Fruit fly (Drosophila melanogaster): ENCODE results near the gene CG31626.

Gene CG31626

DNA sequence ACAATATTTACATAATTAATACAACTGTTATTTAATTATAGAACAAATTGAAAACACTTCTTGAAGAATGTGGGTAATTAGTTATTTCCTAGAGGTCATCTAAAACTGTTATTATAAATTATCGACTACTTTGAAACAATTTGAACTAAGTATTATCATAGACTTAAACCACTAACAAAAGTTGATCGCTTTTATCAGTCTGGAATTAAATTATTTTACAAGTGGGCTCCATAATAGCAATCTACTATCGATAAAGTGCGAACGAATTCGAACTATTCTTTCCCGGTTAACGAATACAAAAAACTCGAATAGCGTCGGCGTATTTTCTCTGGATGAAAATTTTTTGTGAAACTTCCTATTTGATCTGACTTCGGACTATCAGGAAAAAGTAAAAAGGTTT, at the start of gene CG31626:
TSS of gene CG31626 (minus strand) at position 101 of the 400 bp plus-strand sequence.
- no peak for TF ChIP-seq CG8478 (optimal IDR thresholded peaks at IDR 0.05)
- TF ChIP-seq CTCF (optimal IDR thresholded peaks at IDR 0.05) = no peak

DNA sequence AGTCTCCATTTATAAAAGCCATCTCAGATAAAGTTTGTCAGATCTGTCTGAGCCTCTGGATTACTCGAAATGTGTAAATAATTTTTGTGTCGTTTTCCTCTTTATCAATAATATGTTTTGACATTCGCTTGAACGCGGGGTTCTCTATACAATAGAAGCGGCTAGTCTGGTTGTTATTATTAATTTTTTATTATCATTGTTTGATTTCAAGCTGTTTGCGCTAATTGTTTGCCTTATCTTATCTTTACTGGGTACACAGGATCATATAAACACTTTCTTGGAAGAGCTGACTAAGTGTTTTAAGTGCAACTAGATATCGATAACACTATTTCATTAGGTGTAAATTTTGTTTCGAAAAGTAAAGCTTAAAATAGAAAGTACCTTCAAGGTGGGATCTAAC, 31.6 kb upstream of the CG31626 start:
- TF ChIP-seq CTCF (optimal IDR thresholded peaks at IDR 0.05) (no peak), CG8478 (optimal IDR thresholded peaks at IDR 0.05) (no peak)

DNA sequence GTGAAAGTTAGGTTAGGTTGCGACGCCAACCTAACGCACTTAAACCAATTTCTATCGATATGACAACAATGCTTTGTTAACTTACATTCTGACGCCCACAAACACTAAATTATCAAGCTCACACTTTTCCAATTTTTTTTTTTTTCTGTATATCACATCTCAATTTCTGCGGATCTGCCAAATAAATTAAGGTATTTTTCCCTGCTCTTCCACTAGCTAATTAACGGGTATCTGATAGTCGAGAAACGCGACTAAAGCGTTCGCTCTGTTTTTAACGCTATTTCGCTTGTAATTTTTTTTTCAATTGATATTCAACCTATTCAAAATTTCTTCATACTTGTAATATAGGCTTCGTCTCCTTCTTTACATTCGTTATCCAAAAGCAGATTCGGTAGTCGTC, 29.7 kb upstream of the CG31626 start:
- no peak for TF ChIP-seq CTCF (optimal IDR thresholded peaks at IDR 0.05)
- no peak for TF ChIP-seq CG8478 (optimal IDR thresholded peaks at IDR 0.05)

DNA sequence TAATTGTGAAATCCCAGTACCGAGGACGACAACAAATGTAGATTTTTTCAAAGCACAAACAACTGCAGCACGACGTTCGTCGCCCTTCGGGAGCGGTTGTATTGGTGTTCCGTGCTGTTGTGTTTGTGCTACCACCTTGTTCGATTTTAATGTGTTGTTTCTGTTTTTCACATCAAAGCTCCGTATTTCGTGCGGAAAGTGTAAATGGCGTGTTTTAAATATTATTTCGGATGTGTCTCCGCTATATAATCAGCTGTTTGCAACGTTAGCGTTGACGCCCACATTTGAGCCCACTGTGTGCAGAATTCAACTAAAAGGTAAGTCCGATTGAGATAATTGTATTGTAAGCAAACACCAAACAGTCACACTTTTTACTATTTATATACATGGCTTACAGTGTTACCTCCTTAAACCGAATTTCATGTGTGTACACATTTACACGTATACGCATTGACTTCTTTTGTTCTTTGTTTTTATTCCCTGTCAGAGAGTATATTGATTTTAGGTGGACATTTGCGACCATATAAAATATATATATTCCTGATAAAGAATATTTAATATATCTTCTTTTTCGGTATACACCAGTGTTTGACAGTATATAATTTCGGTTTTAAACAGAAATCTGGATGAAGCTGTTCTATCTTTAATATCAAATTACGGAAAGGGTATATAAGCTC, 27.1 kb upstream of the CG31626 start:
- TF ChIP-seq CTCF (optimal IDR thresholded peaks at IDR 0.05) (peak in 1 of 2 experiments; percentile 37), CG8478 (optimal IDR thresholded peaks at IDR 0.05) (no peak)

DNA sequence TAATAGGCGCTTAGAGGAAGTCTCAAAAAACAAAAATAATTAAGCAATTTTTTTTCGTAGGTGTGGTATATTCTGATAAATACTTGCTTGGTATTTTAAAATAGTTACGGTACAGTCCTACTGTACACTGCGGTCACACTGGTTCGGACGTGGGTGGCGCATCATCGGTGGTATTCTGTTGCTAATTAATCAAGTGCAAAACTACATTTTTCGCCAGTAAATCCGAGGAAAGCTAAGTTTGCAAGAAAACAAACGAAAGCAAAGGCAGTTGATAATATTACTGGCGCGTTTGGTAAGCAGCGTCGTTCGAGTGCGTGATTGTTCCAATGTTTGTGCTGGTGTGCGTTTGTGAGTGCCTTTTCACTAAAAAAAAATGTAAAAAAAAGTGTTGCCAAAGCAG, 26.3 kb upstream of the CG31626 start, which contains the start of gene CG8671:
TSS of gene CG8671 (plus strand) at position 125 of the 400 bp plus-strand sequence.
- TF ChIP-seq CG8478 (optimal IDR thresholded peaks at IDR 0.05) = no peak
- no peak for TF ChIP-seq CTCF (optimal IDR thresholded peaks at IDR 0.05)

DNA sequence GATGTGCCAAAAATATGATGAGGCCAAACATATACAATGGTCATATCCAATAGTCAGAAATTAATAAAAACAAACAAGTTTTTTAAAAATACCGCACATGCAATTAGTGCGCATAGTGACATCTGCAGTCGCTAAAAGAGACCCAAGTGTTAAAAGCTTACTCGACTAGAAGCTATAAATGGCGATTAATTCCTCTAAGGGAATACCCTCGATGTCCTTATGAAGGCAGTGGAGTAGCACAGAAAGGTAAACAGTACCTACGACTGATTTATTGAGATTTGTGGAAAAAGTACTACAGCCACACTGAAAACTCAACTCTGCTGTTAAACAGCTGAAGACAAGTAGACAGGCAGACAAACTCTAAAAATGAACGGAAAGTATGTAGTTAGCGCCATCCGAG, 24.3 kb upstream of the CG31626 start:
- no peak for TF ChIP-seq CTCF (optimal IDR thresholded peaks at IDR 0.05)
- no peak for TF ChIP-seq CG8478 (optimal IDR thresholded peaks at IDR 0.05)

DNA sequence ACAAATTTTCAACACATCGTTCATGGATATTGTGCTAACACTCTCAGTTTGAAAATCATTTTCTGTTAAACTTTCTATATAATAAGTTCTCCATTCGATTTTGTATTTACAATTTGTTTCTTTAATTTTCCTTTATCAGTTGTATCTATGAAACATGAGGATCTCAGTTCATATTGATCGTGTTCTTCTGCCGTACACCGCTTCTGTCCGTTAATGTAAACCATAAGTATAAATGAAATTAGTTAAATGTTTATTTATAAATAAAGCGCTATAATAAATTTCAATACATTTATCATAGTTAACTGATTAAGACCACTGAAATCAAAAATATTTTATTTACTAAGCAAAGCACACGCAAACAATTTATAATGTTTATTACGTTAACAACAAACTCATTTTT, 22.5 kb upstream of the CG31626 start:
- no peak for TF ChIP-seq CG8478 (optimal IDR thresholded peaks at IDR 0.05)
- no peak for TF ChIP-seq CTCF (optimal IDR thresholded peaks at IDR 0.05)

DNA sequence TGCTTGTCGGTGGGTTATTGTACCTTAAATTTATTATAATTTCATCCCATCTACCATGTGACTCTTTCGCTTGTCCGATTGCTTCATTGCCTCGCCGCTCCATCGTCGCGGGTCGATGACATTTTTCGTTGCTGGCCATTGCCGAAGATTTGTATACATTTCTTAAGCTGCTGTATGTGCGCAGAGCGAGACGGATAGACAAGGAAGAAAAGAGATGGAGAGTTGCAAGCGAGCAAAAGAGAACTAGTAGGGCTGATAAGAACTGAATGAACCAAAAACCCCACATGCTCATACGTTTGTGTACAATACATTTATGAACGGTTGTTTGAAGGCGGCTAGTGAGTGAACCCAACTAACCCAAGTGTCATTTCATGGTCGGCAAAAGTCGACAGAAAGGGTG, 15.2 kb upstream of the CG31626 start:
- TF ChIP-seq CG8478 (optimal IDR thresholded peaks at IDR 0.05) = no peak
- TF ChIP-seq CTCF (optimal IDR thresholded peaks at IDR 0.05) = no peak

DNA sequence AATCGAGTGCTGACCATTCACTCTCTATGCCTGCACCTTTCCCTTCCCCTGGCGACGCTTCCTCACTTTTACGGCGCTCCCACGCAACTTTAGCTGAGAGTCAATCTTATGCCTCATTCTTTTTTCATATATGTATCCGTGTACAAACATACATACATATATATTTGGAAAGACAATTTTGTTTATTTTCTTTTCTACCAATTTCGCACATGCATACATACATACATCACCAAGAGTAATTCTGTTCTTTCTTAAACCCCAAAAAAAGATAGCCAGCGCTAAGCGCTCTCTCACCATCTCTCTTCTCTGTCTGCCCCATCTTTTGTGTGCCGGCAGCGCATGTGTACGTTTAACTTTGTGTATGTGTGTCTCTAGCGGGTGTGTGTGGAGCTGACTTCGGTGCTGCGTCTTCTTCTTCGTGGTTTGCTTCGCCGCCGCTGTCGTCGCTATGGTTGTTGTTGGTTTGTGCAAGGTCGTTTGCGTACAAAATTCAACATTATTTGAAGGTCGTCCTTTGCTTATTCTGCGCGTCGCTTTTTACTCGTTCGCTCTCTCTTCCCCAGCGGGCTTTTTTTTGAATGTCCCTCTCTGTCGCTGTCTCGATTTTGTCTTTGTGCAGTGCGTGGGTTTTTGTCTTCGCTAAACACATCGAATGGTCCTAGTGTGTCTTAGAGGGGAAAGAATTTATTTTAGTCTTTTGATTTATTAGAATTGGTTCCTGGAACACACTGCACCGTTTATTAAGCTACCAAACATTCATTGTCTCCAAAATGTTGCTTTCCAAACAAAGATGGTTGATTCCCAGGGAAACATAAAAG, 14.2 kb upstream of the CG31626 start:
- TF ChIP-seq CG8478 (optimal IDR thresholded peaks at IDR 0.05) = no peak
- peak; percentile 9 to 37 for TF ChIP-seq CTCF (optimal IDR thresholded peaks at IDR 0.05)

DNA sequence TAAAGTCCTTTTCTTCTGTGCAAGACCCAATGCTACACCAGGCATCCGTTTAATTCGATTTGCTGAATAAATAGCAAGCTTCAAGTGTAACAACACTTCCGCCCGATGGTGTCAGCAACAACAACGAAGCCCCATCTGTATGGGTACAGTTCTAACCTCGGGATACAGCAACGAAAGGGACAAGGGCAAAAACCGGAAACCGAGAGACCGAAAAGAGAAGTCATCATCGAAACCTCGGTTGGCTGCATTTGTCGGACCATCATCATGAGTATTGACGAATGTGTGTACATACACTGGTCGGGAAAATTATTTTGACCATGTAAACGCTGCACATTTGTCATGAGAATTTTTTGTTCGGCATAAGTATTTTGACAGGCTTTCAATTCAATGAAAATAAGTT, 12.3 kb upstream of the CG31626 start:
- TF ChIP-seq CG8478 (optimal IDR thresholded peaks at IDR 0.05) = no peak
- TF ChIP-seq CTCF (optimal IDR thresholded peaks at IDR 0.05) = no peak

DNA sequence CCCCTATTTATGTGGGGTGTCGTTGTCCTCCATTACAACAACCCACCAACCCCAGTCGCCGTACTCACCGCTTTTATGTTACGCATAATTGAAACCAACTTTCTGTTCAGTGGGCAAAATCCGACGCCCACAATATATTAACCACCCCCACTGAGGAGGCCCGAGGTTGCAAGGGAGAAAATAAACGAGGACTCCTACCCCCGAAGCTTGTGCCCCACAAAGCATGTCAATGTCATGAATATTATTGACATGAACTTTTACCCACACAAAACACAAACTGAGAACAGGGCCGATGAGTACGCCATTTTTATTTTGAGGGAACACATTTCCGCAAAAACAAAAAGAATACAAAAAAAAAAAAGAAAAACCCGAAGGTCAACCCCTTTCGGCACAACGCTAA, 11.4 kb upstream of the CG31626 start:
- no peak for TF ChIP-seq CG8478 (optimal IDR thresholded peaks at IDR 0.05)
- TF ChIP-seq CTCF (optimal IDR thresholded peaks at IDR 0.05) = no peak

DNA sequence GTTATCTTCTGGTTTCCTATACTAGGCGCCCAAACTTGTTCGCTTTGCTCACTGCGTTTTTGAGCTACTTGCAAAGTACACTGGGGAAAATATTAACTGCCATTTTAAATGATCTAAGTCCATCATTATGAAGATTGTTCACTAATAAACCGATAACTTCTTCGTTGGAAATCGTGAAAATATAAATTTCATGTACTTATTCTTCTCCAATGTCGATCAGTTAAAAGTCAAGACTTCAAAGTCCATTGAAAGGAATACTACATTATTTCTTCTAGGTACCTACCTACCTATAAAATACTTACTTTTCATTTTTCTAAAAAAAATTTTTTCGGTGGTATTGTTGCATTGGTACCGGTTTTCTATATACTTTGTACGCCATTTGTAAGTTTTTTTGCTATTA, 10.2 kb upstream of the CG31626 start:
- no peak for TF ChIP-seq CTCF (optimal IDR thresholded peaks at IDR 0.05)
- TF ChIP-seq CG8478 (optimal IDR thresholded peaks at IDR 0.05) = no peak

DNA sequence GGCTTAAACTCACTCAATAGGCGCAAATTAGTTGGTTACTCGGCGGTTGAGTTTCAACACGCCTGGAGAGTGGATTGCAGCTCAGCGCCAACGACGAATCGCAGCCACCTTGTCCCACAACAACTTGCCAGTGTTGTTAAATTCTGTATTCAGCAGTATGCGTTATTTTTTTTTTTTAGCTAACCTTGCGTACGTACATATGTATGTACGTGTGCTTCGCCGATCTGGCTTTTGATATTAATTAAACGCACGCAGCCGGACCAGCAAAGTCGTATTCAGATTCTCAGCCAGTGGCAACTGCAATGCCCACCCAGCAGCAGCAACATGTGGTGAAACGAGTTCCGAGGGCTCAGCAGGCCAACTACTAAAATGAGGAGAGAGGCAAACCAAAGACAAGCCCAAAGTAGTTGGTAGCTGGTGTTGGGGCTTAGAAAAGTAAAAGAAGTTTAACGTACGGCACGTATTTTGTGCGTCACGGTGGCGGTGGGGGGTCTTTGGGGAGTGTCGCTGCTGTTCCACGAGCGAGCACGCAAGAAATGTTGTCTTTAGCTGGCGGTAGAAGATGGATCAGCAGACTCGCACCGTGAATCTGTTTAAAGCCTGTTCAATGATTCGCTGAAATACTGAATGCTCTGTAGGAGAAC, 8.7 kb upstream of the CG31626 start:
- TF ChIP-seq CG8478 (optimal IDR thresholded peaks at IDR 0.05) (no peak), CTCF (optimal IDR thresholded peaks at IDR 0.05) (no peak)

DNA sequence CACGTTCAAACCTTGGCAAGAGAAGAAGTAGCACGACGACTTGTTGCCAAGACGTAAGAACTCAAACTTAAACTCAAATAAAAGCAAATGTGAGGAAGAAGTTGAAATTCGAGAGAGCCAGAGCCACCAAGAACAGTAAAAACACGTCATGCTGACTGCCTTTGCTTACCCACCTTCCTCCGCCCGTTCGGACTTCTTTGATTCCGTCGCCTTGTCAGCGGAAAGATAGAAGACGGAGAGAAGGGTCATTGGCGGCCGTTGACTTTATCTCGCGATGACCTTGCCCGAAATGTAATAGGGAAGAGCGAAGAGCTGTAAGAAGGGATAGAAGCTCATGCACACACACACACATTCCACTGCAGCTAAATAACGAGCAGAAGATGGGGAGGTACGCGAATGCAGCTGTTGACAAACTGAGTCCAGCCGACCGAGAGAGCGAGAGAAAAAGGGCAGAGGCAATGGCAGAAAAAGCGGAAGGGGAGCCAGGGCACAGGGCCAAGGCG, 7.5 kb upstream of the CG31626 start:
- no peak for TF ChIP-seq CG8478 (optimal IDR thresholded peaks at IDR 0.05)
- no peak for TF ChIP-seq CTCF (optimal IDR thresholded peaks at IDR 0.05)

DNA sequence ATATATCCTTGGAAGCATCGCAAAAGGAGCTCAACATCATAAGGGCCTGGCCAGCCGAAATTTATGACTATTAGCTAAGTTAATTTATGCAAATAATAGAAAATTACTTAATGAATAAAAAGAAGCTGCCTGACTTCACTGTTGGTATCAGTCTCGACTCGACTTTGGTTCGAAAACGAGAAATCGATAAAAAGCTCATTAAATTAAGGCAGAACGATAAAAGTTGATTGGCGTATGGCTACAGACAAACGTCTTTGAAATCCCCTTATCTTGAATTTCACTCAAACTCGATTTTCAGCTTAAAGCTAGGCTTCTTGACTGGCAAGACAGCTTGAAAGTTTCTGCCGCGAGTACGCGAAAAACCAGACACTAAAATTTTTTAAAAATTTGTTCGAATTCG, 5.8 kb upstream of the CG31626 start:
- TF ChIP-seq CTCF (optimal IDR thresholded peaks at IDR 0.05) (no peak), CG8478 (optimal IDR thresholded peaks at IDR 0.05) (no peak)

All from S2 (cell line).